Worm (Caenorhabditis elegans) whole organism, L4/young adult: ENCODE results near the gene unc-7.

ENCODE experiments used
- W03F9.2 ChIP-seq: fragments of 150-350 bp; optimal IDR thresholded peaks from 2 replicates; lab custom pipeline; 2014; ENCODE audit warnings: missing biosample characterization, missing genetic modification characterization
- dao-5 ChIP-seq: sonication (generic microtip); optimal IDR thresholded peaks from 2 replicates; lab custom pipeline; 2016; ENCODE audit warnings: missing genotype, missing genetic modification characterization, moderate library complexity, missing compliant biosample characterization
- him-1 ChIP-seq: sonication (generic microtip); optimal IDR thresholded peaks from 2 replicates; lab custom pipeline; 2016; ENCODE audit warnings: missing genotype, missing genetic modification reagents, missing genetic modification characterization, missing compliant biosample characterization

The unc-7 gene

ce11 chrX:15126736-15127135 lies 20.8 kb downstream of the unc-7 start:
- TF ChIP-seq dao-5 (tag; lab: Kevin White, UChicago): no peak
- TF ChIP-seq W03F9.2 (tag; lab: Kevin White, UChicago): no peak
- TF ChIP-seq him-1: no peak

- TF ChIP-seq him-1 (no peak), W03F9.2 (tag; lab: Kevin White, UChicago) (no peak), dao-5 (tag; lab: Kevin White, UChicago) (no peak)
Measured at ce11 chrX:15125138-15125537, 22.4 kb downstream of the unc-7 start.

ce11 chrX:15120545-15120944 lies 27.0 kb downstream of the unc-7 start:
- TF ChIP-seq W03F9.2 (tag; lab: Kevin White, UChicago) (no peak), dao-5 (tag; lab: Kevin White, UChicago) (no peak), him-1 (no peak)

- no peak for TF ChIP-seq W03F9.2 (tag; lab: Kevin White, UChicago)
- no peak for TF ChIP-seq him-1
- no peak for TF ChIP-seq dao-5 (tag; lab: Kevin White, UChicago)
Measured at ce11 chrX:15116514-15116913, 31.0 kb downstream of the unc-7 start, which contains the start of gene R07D5.2. TSS of gene R07D5.2 (minus strand) at chrX:15116614.

DNA sequence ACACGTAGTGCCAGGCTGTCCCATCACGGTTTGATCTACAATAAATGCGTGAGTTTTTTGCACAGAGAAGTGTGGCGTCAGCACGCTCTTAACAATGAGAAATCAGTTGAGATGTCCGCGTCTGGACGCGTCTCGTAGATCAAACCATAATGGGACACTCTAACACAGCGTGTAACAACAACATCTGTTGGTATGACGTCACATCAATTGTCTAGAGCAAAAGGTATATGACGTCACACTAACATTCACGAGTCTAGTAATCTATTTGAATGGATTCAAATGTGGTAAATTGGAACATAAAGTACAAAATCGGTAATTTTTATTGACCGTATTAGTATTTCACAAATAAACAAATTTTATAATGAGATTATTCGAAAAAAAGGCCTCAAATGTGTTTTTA lies 31.8 kb downstream of the unc-7 start:
- TF ChIP-seq him-1: no peak
- TF ChIP-seq dao-5 (tag; lab: Kevin White, UChicago): no peak
- no peak for TF ChIP-seq W03F9.2 (tag; lab: Kevin White, UChicago)

- TF ChIP-seq dao-5 (tag; lab: Kevin White, UChicago) (no peak), him-1 (no peak)
Measured at ce11 chrX:15112172-15112571, 35.4 kb downstream of the unc-7 start.

- TF ChIP-seq W03F9.2 (tag; lab: Kevin White, UChicago): no peak
- no peak for TF ChIP-seq him-1
- TF ChIP-seq dao-5 (tag; lab: Kevin White, UChicago): no peak
Measured at ce11 chrX:15107747-15108252, 39.7 kb downstream of the unc-7 start, which contains the start of gene mlt-9. TSS of gene mlt-9 (minus strand) at chrX:15107797.

- TF ChIP-seq him-1 (no peak), W03F9.2 (tag; lab: Kevin White, UChicago) (no peak)
Measured at ce11 chrX:15104963-15105493, 42.5 kb downstream of the unc-7 start.

DNA sequence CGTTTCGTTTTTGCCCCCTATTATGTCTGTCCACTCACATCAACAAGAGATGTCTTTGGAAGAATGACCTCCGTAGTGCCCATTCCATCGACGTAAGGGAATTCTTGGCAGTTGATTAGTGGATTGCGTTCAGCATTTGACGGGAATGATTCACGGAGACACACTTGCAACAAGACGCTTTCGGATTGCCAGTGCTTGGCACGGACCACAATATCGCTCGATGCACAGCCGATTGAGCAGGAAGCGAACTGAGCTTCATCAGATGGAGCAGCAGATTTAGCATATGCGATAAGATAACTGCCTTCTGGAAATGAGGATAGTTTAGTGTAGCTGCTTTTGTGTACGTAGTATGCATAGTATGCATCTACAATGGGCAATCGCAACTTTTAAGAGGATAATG lies 44.1 kb downstream of the unc-7 start:
- TF ChIP-seq W03F9.2 (tag; lab: Kevin White, UChicago) (no peak), dao-5 (tag; lab: Kevin White, UChicago) (no peak), him-1 (no peak)

DNA sequence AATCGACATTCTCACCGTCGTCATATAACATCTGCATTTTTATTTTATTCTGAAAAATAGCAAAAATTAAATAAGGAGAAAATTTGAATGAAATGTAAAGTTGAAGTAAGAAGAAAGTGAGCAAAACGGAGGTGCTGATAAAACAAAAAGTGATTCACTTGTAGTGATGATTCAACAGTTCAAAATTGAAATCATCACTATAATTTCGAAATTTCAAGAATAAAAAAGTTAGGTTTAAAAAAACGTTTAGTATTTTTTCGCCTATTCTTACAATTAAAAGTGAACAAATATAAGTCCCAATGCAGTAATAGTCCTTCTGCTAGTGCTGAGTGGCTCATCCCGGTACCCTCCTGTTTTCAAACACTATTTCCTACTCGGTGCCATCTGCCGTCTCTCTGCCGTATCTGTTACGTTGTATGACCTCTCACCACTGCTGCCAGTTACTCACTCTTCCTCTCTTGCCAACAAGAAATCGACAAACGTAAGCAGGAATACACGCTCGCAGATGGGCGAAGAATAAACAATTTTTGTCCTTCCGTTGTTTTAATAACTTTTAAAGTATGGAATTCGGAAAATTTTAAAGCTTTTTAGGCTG lies 47.1 kb downstream of the unc-7 start, which contains the start of gene dhhc-1:
Gene dhhc-1, minus strand, starts transcription at position 51 of the 595 bp plus-strand sequence.
- TF ChIP-seq him-1 (no peak), dao-5 (tag; lab: Kevin White, UChicago) (no peak), W03F9.2 (tag; lab: Kevin White, UChicago) (no peak)

- TF ChIP-seq him-1 (no peak), W03F9.2 (tag; lab: Kevin White, UChicago) (no peak), dao-5 (tag; lab: Kevin White, UChicago) (no peak)
Measured at ce11 chrX:15097763-15098162, 49.8 kb downstream of the unc-7 start, which contains the start of gene F09B12.3. TSS of gene F09B12.3 (minus strand) at chrX:15097954.

DNA sequence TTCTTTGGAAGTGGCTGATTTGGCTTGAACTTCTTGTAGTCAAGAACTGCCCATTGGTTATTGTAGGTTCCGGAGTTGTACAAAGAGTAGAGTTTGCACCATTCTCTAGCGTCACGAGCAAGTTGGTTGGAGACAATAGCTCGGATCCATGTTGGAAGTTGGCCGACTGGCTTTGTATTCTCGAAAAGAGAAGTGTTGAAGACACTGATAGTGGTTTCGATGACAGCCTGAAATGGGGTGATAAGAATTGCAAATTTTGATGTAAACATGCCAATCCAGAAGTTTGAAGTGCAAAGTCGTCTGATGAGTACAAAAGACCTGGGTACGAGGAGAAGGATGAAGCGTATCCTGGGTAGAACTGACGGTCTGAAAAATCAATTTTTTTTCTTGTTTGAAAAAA lies 51.3 kb downstream of the unc-7 start:
- TF ChIP-seq him-1 (no peak), dao-5 (tag; lab: Kevin White, UChicago) (no peak), W03F9.2 (tag; lab: Kevin White, UChicago) (no peak)

ce11 chrX:15094973-15095372 lies 52.6 kb downstream of the unc-7 start, which contains the start of gene F09B12.7:
TSS of gene F09B12.7 (minus strand) at chrX:15095073.
- TF ChIP-seq dao-5 (tag; lab: Kevin White, UChicago) (no peak), him-1 (no peak), W03F9.2 (tag; lab: Kevin White, UChicago) (no peak)

- TF ChIP-seq W03F9.2 (tag; lab: Kevin White, UChicago) (no peak), dao-5 (tag; lab: Kevin White, UChicago) (no peak), him-1 (no peak)
Measured at ce11 chrX:15092775-15093386, 54.7 kb downstream of the unc-7 start.
